Fruit fly (Drosophila melanogaster) S2 (cell line): Measurements from ENCODE around the gene E5.

ENCODE experiments used
- CG8478 ChIP-seq: fragments of >200 bp; optimal IDR thresholded peaks from 2 replicates; lab custom pipeline; 2018
- CTCF ChIP-seq, 2 experiments: fragments of >200 bp; optimal IDR thresholded peaks; 2 replicates each; lab custom pipeline; 2018

- peak; percentile 1 to 18 for TF ChIP-seq CTCF (optimal IDR thresholded peaks at IDR 0.05; lab: Kevin White, UChicago)
- TF ChIP-seq CG8478 (lab: Kevin White, UChicago): no peak
Observed at dm6 chr3R:13901543-13901945, 26.8 kb upstream of the E5 start, which contains the start of gene ems.
